In genomic region chrIV:6590029-6590428, ce11 we compare ENCODE assay signal across 5 worm cellular contexts.
TF ChIP-seq lines count a peak whose summit lies in the region.

lec-11 (minus strand) TSS chrIV:6590154.
irld-7 (plus strand) TSS chrIV:6590360.

TF ChIP-seq in whole organism, L1 larva, 84 proteins besides CTCF, POLR2A, EP300 and RAD21:
- TF ChIP-seq elt-2 (tag; optimal IDR thresholded peaks at IDR 0.05; lab: Kevin White, UChicago) (peak; percentile 46), pax-3 (tag; optimal IDR thresholded peaks at IDR 0.05; lab: Kevin White, UChicago) (no peak), mef-2 (tag; optimal IDR thresholded peaks at IDR 0.05; lab: Kevin White, UChicago) (no peak)

TF ChIP-seq in whole organism, L2 larva, 48 proteins besides CTCF, POLR2A, EP300 and RAD21:
- TF ChIP-seq unc-55 (GFP tag; optimal IDR thresholded peaks at IDR 0.05; lab: Kevin White, UChicago) (no peak), fos-1 (tag; optimal IDR thresholded peaks at IDR 0.05; lab: Kevin White, UChicago) (peak; percentile 93), sma-9 (GFP tag; optimal IDR thresholded peaks at IDR 0.05; lab: Kevin White, UChicago) (peak; percentile 25), sma-9 (tag; optimal IDR thresholded peaks at IDR 0.05; lab: Kevin White, UChicago) (no peak)

TF ChIP-seq in whole organism, L3 larva, 47 proteins besides CTCF, POLR2A, EP300 and RAD21:
- TF ChIP-seq lsy-12 (tag; optimal IDR thresholded peaks at IDR 0.05; lab: Kevin White, UChicago) (no peak), nhr-237 (tag; optimal IDR thresholded peaks at IDR 0.05; lab: Kevin White, UChicago) (no peak), pqm-1 (tag; optimal IDR thresholded peaks at IDR 0.05; lab: Kevin White, UChicago) (peak; percentile 69), elt-2 (tag; optimal IDR thresholded peaks at IDR 0.05; lab: Kevin White, UChicago) (peak; percentile 72)

TF ChIP-seq in whole organism, L4 larva, 104 proteins besides CTCF, POLR2A, EP300 and RAD21:
- TF ChIP-seq sdz-12 (GFP tag; optimal IDR thresholded peaks at IDR 0.05; lab: Kevin White, UChicago) (no peak), Y5F2A.4 (GFP tag; optimal IDR thresholded peaks at IDR 0.05; lab: Kevin White, UChicago) (no peak), pqm-1 (tag; optimal IDR thresholded peaks at IDR 0.05; lab: Kevin White, UChicago) (peak; percentile 80), lin-13 (GFP tag; optimal IDR thresholded peaks at IDR 0.05; lab: Kevin White, UChicago) (no peak), php-3 (GFP tag; IDR thresholded peaks at IDR 0.05; lab: Robert Waterston, UW) (peak; percentile 65), dve-1 (tag; optimal IDR thresholded peaks at IDR 0.05; lab: Kevin White, UChicago; ENCODE audit: insufficient read depth) (no peak), set-16 (GFP tag; IDR thresholded peaks at IDR 0.05; lab: Robert Waterston, UW) (no peak), hlh-30 (tag; optimal IDR thresholded peaks at IDR 0.05; lab: Kevin White, UChicago; ENCODE audit: insufficient read depth) (no peak), nhr-28 (tag; optimal IDR thresholded peaks at IDR 0.05; lab: Kevin White, UChicago) (peak; percentile 50), dmd-6 (GFP tag; IDR thresholded peaks at IDR 0.05; lab: Robert Waterston, UW) (peak; percentile 73), nhr-11 (tag; optimal IDR thresholded peaks at IDR 0.05; lab: Kevin White, UChicago) (no peak), daf-16 (GFP tag; optimal IDR thresholded peaks at IDR 0.05; lab: Kevin White, UChicago) (no peak), daf-16 (tag; optimal IDR thresholded peaks at IDR 0.05; lab: Kevin White, UChicago) (peak; percentile 33)

TF ChIP-seq in whole organism, young adult, 124 proteins besides CTCF, POLR2A, EP300 and RAD21:
- TF ChIP-seq nhr-90 (tag; optimal IDR thresholded peaks at IDR 0.05; lab: Kevin White, UChicago), result no peak
- peak; percentile 69 for TF ChIP-seq nhr-80 (tag; optimal IDR thresholded peaks at IDR 0.05; lab: Kevin White, UChicago)
